Worm (Caenorhabditis elegans) whole organism, L4 larva: ENCODE measurements around the gene K01A2.6.

Experiments
- ama-1 ChIP-seq: fragments of 150-350 bp; optimal IDR thresholded peaks from 2 replicates; lab custom pipeline; 2014; ENCODE audit warnings: inconsistent platforms, mixed read lengths
- lin-13 ChIP-seq: fragments of 150-350 bp; optimal IDR thresholded peaks from 2 replicates; lab custom pipeline; 2014; ENCODE audit warnings: missing biosample characterization, missing genetic modification reagents, missing genetic modification characterization
- lsy-2 ChIP-seq, 2 experiments: fragments of 150-350 bp in 1 of 2; sonication (generic microtip) in 1 of 2; optimal IDR thresholded peaks; 2 replicates each; lab custom pipeline; 2014 to 2017; ENCODE audit warnings: missing biosample characterization in 2 of 2, missing genetic modification characterization in 2 of 2
- skn-1 ChIP-seq: fragments of 150-350 bp; optimal IDR thresholded peaks from 2 replicates; lab custom pipeline; 2014; ENCODE audit warnings: missing biosample characterization, missing genetic modification characterization
- zag-1 ChIP-seq: fragments of 150-350 bp; optimal IDR thresholded peaks from 2 replicates; lab custom pipeline; 2014; ENCODE audit warnings: missing biosample characterization, missing genetic modification characterization
- zfp-2 ChIP-seq: sonication (generic microtip); optimal IDR thresholded peaks from 2 replicates; lab custom pipeline; 2016; ENCODE audit warnings: mild to moderate bottlenecking, missing genetic modification characterization, missing compliant biosample characterization

ce11 chrII:285627-286550 lies 13.9 kb upstream of the K01A2.6 start, which contains the start of gene B0432.10:
- TF ChIP-seq lin-13 (GFP tag; lab: Kevin White, UChicago) (peak; percentile 62), skn-1 (tag; lab: Kevin White, UChicago) (no peak), lsy-2 (tag; optimal IDR thresholded peaks at IDR 0.05; lab: Kevin White, UChicago) (peak in 1 of 2 experiments; percentile 91), zfp-2 (tag; lab: Kevin White, UChicago) (no peak), zag-1 (tag; lab: Kevin White, UChicago) (no peak), ama-1 (no peak)
